Fruit fly (Drosophila melanogaster) S2 (cell line): ENCODE results near the gene CG14322.
A peak's percentile ranks its signal among the peaks of the same experiment; 100 is the strongest.

Experiments used
- CG8478 ChIP-seq: fragments of >200 bp; optimal IDR thresholded peaks from 2 replicates; lab custom pipeline; 2018
- CTCF ChIP-seq, 2 experiments: fragments of >200 bp; optimal IDR thresholded peaks; 2 replicates each; lab custom pipeline; 2018

Gene CG14322

DNA sequence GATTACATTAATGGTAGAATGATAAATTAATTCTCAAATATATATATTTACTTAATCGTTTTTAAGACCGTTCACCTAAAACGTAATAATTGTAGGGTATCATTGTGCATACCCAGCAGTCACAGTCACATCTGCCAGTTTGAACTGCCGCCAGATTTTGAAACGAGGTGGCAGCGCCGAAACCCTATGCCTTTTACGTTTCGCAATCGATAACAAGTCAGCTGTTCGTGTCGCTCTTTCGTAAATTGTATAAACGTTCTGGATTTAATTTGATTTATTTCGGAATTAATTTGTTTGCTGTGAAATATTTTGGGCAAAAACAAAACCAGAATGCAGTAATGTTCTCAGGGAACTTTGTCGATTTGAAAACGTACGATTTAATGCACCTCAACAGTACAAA lies at the start of gene CG14322:
CG14322 (plus strand) TSS at position 236 of the 400 bp plus-strand sequence.
- TF ChIP-seq CTCF (optimal IDR thresholded peaks at IDR 0.05; lab: Kevin White, UChicago) (no peak), CG8478 (lab: Kevin White, UChicago) (no peak)

DNA sequence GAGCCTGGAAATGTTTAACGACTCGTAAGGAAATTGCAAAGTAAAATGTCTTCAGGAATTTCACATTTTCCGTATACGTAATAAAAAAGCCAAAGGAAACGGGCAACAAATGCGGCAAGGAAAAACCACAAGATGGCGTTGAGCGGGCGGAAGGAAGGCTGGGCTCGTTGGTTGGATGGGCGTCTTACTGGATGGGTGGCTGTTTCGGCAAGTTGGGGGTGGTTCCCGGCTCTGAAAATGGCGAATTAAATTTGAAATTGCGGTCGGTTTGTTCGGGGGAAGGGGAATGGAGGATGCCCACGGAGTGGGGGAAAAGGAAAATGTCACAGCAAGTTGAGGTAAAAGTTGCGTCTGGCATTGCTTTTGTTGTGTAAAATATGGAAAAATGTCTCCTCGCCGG lies 47.8 kb upstream of the CG14322 start:
- TF ChIP-seq CTCF (optimal IDR thresholded peaks at IDR 0.05; lab: Kevin White, UChicago) (no peak), CG8478 (lab: Kevin White, UChicago) (no peak)

DNA sequence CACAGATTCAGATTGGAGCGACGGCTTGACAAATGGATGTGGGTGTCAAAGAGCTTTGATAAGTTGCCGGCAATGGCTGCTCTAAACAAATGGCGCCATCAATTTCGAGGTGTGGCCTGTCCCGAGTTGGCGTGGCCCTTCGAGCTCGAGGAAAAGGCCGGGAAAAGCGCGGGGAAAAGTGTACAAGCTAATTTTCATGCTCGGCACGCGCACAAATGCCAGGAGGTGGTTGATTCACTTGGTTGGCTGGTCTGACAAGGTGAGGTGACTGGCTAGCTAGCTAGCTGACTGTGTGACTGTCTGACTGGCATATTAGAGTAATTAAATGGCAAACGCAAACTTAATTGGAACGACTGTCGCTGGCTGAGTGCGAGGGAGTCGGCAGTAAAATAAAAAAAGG lies 45.6 kb upstream of the CG14322 start:
- no peak for TF ChIP-seq CTCF (optimal IDR thresholded peaks at IDR 0.05; lab: Kevin White, UChicago)
- TF ChIP-seq CG8478 (lab: Kevin White, UChicago): no peak

DNA sequence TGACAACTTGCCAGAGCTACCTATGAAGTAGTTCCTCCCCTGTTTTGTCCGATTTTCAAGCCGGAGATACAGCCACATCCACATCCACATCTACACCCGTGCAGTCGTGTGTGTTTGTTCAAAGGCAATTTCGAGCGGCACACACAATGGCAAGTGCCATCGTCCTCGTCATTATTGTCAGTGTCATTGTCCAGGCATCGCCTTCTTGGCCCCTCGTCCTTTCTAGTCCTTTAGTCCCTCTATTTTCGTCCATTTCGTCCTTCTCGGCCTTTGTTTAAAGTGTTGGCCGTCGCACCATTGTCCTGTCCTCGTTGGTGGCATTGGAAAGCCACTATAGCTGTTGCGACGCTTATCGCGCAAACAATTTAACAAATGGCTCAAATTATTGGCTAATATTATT lies 44.5 kb upstream of the CG14322 start:
- TF ChIP-seq CTCF (optimal IDR thresholded peaks at IDR 0.05; lab: Kevin White, UChicago): no peak
- no peak for TF ChIP-seq CG8478 (lab: Kevin White, UChicago)

DNA sequence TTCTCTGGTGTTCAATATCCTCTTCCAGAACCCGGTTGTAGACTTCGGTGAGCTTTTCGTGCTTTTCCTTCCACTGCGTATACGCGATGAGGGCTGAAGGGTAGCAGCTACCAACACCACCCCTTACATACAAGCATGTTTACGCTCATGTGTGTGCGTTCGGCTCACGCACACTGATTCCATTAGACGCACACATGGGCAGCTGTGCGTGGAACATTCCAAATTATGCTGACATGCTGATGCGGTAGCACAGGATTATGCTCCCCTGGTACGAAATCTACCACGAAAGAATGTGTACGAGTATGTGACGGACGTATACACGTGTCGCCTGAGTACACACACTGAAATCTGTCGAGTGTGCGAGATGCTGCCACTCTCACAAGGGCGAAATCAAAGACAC lies 43.8 kb upstream of the CG14322 start:
- TF ChIP-seq CTCF (optimal IDR thresholded peaks at IDR 0.05; lab: Kevin White, UChicago): peak in 1 of 2 experiments; percentile 23
- no peak for TF ChIP-seq CG8478 (lab: Kevin White, UChicago)

DNA sequence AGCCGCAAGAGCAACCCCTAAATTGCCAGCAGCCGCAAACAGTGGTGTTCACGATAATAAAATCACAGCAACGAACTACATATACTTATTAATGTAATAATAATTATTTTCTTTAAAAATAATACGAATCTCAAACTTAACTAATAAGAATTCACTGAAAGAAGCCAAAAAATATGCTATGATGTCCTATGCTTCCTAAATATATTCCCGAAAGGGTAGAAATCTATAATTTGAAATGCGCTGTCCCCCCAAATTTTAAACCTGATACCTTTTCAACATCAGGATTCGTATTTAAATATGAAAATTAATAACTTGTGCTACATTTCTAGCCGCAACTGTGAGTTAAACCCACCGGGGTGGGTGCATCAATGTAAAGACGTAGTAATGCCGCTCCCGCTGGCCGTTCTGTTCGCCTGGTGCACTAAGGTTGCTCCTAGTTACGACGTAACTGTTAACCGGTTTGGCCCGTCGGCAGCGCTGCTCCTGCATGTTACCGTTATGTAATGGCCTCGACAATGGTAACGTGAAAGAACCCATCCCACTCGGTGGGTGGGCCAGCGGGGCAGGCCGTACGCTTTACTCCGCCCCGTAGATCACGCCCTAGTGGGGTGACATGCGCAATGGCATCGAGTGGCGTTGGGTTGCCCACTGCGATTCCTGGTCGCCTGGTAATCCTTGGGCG lies 43.1 kb upstream of the CG14322 start:
- no peak for TF ChIP-seq CTCF (optimal IDR thresholded peaks at IDR 0.05; lab: Kevin White, UChicago)
- no peak for TF ChIP-seq CG8478 (lab: Kevin White, UChicago)

DNA sequence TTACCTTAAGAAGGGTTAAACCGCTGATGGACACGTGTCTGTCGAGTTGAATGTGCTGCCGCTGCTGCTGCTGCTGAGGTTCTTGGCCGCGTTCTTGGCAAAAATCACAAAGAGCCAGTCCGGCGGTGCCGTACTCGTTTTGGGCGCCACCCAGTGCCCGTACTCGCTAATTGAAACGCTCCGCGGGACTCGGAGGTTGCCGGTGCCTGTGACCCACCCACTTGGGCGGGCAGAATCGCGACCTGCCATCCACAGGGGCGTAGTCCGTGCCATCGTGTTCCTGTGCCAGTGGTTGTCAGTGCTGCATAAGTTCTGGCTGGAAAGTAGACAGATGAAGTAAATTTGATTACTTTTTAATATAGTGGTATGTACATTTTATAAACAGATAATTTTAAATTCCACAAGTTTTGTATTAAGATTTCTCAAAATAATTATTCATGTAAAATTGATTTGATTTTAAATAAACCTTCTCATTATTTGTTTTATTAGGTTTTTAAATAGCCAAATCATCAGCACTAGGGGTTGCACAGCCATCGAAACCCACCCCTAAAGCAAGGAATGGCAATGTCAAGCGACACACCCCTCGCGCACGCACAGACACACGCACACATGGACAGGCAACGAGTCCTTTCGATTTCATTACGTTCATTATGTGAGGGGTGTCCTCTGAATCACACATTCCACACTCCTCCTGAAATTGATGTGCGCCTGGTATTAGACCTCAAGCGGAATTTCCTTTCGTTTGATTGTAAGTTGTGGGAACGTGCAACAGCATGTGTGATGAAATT lies 42.4 kb upstream of the CG14322 start:
- TF ChIP-seq CG8478 (lab: Kevin White, UChicago) (no peak), CTCF (optimal IDR thresholded peaks at IDR 0.05; lab: Kevin White, UChicago) (no peak)

DNA sequence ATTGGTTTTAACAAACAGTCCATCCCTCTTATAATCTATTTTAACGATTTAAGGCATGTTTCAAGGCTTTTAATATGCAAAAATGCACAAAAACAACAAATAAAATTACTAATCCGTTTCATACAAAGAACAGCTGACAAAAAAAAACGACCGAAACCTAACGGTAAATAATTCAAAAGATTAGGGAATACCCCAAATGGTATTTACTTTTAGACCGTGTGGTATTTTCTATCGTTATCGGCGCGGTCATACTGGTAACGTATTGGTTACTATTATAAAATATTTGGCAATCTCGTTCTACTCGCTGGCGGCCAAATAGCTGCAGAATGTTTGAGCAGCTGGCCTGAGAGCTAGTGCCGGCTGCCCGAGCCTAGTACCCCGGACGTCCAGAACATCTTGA lies 41.6 kb upstream of the CG14322 start, which contains the start of gene sll:
sll (plus strand) TSS at position 235 of the 400 bp plus-strand sequence.
- TF ChIP-seq CG8478 (lab: Kevin White, UChicago) (no peak), CTCF (optimal IDR thresholded peaks at IDR 0.05; lab: Kevin White, UChicago) (no peak)

DNA sequence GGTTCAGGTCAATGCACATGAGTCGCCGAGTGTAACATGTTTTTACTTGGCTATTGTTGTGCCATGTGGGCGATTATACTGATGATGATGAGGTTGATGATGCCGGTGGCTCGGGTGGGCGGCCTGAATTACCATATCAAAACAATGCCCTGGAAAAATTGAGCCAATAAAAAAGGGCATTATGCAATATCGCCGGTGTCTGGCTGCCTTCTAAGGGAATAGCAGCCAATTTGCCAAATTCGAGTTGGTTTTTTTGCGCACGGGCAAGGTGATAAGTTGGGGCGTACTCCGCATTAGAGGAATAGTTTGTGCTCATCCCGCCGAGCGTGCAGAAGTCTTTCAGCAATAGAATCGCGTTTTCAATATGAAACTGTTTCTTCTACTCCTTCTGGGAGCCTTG lies 38.4 kb upstream of the CG14322 start, which contains the start of gene CG14329:
CG14329 (plus strand) TSS at position 301 of the 400 bp plus-strand sequence.
- no peak for TF ChIP-seq CTCF (optimal IDR thresholded peaks at IDR 0.05; lab: Kevin White, UChicago)
- no peak for TF ChIP-seq CG8478 (lab: Kevin White, UChicago)

DNA sequence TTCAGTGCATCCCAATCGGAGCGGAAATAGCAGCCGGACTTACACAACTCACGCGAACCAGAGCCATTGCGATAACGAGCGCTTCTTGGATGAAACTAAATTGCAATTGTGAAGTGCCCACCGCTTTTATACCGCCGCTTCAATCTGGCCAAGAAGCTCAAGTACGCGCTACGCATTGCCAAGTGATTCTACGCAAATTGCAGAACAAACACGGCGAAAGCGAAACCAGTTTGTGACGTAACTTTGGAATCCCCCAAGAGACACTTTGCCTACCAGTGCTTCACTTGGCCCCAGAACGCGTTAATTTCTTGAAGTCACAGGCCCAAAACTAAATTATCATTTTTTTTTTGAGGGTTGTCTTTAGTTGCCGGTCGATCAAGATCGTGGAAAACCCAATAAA lies 36.1 kb upstream of the CG14322 start, which contains the start of gene Edg91:
Edg91 (minus strand) TSS at position 101 of the 400 bp plus-strand sequence.
- TF ChIP-seq CTCF (optimal IDR thresholded peaks at IDR 0.05; lab: Kevin White, UChicago) (no peak), CG8478 (lab: Kevin White, UChicago) (no peak)

DNA sequence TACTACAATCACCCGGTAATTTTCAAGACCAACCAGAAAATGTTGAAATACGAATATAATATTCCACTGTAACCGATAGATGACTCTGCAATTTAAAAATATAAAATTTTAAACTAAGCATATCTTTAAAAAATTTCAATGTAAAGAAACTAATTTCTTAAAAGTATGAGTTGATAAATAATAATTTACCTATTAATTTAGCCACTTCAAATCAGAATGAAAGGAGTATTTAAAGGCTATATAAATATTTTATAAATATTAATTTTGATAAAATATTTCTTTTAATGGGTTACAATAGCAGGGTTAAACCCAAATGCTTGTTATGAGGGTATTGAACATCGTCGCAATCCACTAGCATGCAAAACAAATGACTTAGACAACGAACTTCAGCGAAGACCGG lies 35.6 kb upstream of the CG14322 start:
- TF ChIP-seq CTCF (optimal IDR thresholded peaks at IDR 0.05; lab: Kevin White, UChicago) (no peak), CG8478 (lab: Kevin White, UChicago) (no peak)

DNA sequence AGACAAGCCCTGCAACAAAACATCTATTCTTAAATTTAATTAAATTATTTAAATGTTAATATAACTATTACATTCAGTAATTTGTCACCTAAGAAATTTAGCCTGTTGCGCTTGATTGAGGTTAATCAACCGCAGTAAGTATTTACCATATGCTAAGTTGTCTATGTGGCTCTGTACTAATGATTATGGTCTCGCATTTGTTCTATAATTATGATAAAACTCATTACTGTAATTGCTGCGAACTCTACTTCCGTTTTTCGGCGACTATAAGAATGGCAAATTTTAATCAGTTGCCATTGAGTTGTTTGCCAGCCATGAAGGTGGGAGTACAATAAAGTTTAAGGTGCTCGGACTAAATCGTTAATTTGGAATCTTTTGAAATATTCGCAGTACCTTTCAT lies 34.9 kb upstream of the CG14322 start, which contains the start of gene CG34281:
CG34281 (plus strand) TSS at position 301 of the 400 bp plus-strand sequence.
- TF ChIP-seq CG8478 (lab: Kevin White, UChicago) (no peak), CTCF (optimal IDR thresholded peaks at IDR 0.05; lab: Kevin White, UChicago) (no peak)

DNA sequence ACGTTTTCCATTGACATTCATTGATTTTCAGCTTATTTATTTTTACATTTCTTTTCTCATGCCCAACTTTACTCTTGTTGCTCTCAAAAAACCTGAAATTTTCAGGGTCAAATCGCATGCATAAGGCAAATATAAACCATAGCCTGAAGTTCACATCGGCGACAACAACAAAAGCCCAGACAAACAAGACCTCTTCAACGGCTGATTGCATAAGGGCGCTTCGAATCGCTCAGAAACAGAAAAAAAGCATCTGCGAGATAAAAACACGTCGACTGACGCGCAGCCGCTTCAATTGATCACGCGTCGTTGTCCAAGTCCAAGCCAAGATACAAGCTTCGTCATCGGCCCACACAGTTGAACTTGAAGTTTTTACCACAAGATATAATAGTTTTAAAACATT lies 33.9 kb upstream of the CG14322 start, which contains the start of gene CG14327:
CG14327 (plus strand) TSS at position 161 of the 400 bp plus-strand sequence.
- no peak for TF ChIP-seq CTCF (optimal IDR thresholded peaks at IDR 0.05; lab: Kevin White, UChicago)
- TF ChIP-seq CG8478 (lab: Kevin White, UChicago): no peak

DNA sequence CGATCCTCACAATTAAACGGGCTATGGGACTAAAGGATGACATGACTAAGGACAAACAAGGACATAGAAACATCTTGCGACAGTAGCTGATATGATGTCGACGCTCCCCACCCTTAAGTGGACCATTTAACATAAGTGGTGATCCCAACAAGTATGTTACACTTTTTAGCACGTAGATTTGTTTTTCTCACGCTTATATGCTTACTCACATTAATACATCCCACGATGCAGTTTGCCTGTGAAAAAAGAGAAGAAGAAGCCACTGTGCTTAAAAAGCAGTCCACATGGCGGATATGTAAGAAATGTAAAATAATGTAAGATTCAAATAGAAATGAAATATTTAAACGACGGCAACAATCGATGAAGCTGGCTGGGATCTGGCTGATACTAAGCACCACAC lies 32.4 kb upstream of the CG14322 start:
- TF ChIP-seq CG8478 (lab: Kevin White, UChicago) (no peak), CTCF (optimal IDR thresholded peaks at IDR 0.05; lab: Kevin White, UChicago) (peak; percentile 63 to 64)

DNA sequence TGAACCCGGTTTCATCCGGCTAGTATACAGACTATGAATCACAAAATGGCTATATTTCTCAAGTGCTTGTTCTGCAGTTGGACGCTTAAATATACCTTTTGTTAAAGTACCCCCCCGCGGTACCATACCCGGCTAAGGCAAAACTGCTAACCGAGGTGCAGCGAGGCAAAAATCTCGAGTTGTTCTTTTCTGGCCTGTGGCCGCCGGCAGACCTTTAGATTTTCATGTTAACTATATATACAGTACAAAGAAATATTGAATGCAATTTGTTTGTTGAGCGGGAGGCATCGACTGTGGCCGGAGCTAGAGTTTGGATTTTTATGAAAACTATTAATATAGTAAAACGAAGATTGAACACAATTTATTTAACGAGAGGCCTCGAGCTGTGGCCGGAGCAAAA lies 31.7 kb upstream of the CG14322 start:
- TF ChIP-seq CTCF (optimal IDR thresholded peaks at IDR 0.05; lab: Kevin White, UChicago): no peak
- TF ChIP-seq CG8478 (lab: Kevin White, UChicago): no peak
